Fruit fly (Drosophila melanogaster): ENCODE data around the gene Fit1.
A peak's percentile ranks its signal among the peaks of the same experiment; 100 is the strongest.

Gene Fit1

DNA sequence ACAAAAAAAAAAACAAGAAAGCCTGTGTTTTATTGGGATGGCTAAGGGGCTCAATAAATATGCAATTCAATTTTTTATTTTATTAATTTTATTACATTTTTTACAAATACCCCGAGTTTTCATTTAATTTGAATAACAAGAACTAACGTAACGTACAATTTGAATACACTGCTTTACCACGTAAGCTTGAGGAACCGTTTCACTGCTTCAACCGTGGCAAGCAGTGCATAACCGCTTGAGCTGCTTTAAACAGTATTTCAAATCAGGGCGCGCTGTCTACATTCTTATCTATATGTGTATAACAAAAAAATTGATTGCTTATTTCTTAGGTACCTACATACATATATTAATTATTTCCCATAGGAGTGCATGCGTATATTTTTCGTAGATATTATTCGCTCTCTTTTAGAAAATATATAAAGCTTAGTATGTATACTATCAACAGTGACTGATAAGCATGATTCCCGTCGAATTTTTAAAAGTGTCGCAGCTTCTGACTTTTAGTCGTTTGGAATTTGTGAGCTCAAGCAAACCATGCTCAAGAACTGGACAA, 10.6 kb upstream of the Fit1 start, which contains the start of gene CG14990 (continued):
- TF ChIP-seq CG17912 (GFP tag; optimal IDR thresholded peaks at IDR 0.05): peak; percentile 4
- peak; percentile 34; the same call in 1 of the 3 replicates for TF ChIP-seq CG6791 (GFP tag; IDR thresholded peaks at IDR 0.05; ENCODE audit: partially characterized antibody)
- TF ChIP-seq CG10209 (GFP tag; optimal IDR thresholded peaks at IDR 0.05): no peak
- TF ChIP-seq NFAT (GFP tag; IDR thresholded peaks at IDR 0.05): no peak
- no peak for TF ChIP-seq CG1233 (GFP tag; optimal IDR thresholded peaks at IDR 0.05)
- no peak for TF ChIP-seq CG17361 (GFP tag; IDR thresholded peaks at IDR 0.05)
- TF ChIP-seq CG8089 (GFP tag; optimal IDR thresholded peaks at IDR 0.05): no peak
- no peak for TF ChIP-seq rib (GFP tag; IDR thresholded peaks at IDR 0.05)
- TF ChIP-seq zfh2 (GFP tag; optimal IDR thresholded peaks at IDR 0.05): no peak
- TF ChIP-seq lov (optimal IDR thresholded peaks at IDR 0.05): no peak
- TF ChIP-seq lov (GFP tag; IDR thresholded peaks at IDR 0.05): no peak
- TF ChIP-seq CG11085 (GFP tag; IDR thresholded peaks at IDR 0.05): no peak
- TF ChIP-seq ro (GFP tag; IDR thresholded peaks at IDR 0.05): no peak
- TF ChIP-seq B-H1 (GFP tag; IDR thresholded peaks at IDR 0.05): no peak
- TF ChIP-seq h (optimal IDR thresholded peaks at IDR 0.05): no peak
- TF ChIP-seq bbx (GFP tag; IDR thresholded peaks at IDR 0.05; ENCODE audit: partially characterized antibody): 0 out of 2 replicates have a peak, but pooled peaks have one; percentile 31
- TF ChIP-seq lbe (GFP tag; optimal IDR thresholded peaks at IDR 0.05): no peak
- no peak for TF ChIP-seq CG7357 (GFP tag; IDR thresholded peaks at IDR 0.05)
- no peak for TF ChIP-seq CG18764 (GFP tag; optimal IDR thresholded peaks at IDR 0.05)
- no peak for TF ChIP-seq az2 (GFP tag; optimal IDR thresholded peaks at IDR 0.05)
- no peak for TF ChIP-seq CG31441 (GFP tag; IDR thresholded peaks at IDR 0.05)
- no peak for TF ChIP-seq bsh (GFP tag; optimal IDR thresholded peaks at IDR 0.05)
- TF ChIP-seq yki (optimal IDR thresholded peaks at IDR 0.05): no peak
- no peak for TF ChIP-seq CG30431 (GFP tag; optimal IDR thresholded peaks at IDR 0.05)
- TF ChIP-seq B-H2 (GFP tag; optimal IDR thresholded peaks at IDR 0.05): no peak
- TF ChIP-seq z (GFP tag; IDR thresholded peaks at IDR 0.05): no peak
- no peak for TF ChIP-seq CG10979 (tag; optimal IDR thresholded peaks at IDR 0.05)
- TF ChIP-seq CG14710 (tag; optimal IDR thresholded peaks at IDR 0.05): peak; percentile 2
- peak in 1 of 2 experiments; percentile 96 for TF ChIP-seq Eip74EF (GFP tag; optimal IDR thresholded peaks at IDR 0.05)
- no peak for TF ChIP-seq NfI (GFP tag; optimal IDR thresholded peaks at IDR 0.05)
- no peak for TF ChIP-seq CG11247 (GFP tag; IDR thresholded peaks at IDR 0.05)
- no peak for TF ChIP-seq CG34422 (GFP tag; IDR thresholded peaks at IDR 0.05)
- no peak for TF ChIP-seq gce (GFP tag; IDR thresholded peaks at IDR 0.05)
- no peak for TF ChIP-seq bcd (GFP tag; optimal IDR thresholded peaks at IDR 0.05)
- TF ChIP-seq ato (GFP tag; IDR thresholded peaks at IDR 0.05; ENCODE audit: partially characterized antibody): no peak
- no peak for TF ChIP-seq chif (GFP tag; optimal IDR thresholded peaks at IDR 0.05)
- no peak for TF ChIP-seq D19B (GFP tag; optimal IDR thresholded peaks at IDR 0.05)
- no peak for TF ChIP-seq Awh (GFP tag; IDR thresholded peaks at IDR 0.05)
- no peak for TF ChIP-seq Hand (GFP tag; optimal IDR thresholded peaks at IDR 0.05)
- TF ChIP-seq Hmr (GFP tag; optimal IDR thresholded peaks at IDR 0.05): no peak
- TF ChIP-seq CG18262 (tag; optimal IDR thresholded peaks at IDR 0.05): no peak
- TF ChIP-seq Spps (tag; optimal IDR thresholded peaks at IDR 0.05): no peak
- no peak for TF ChIP-seq CG10462 (GFP tag; optimal IDR thresholded peaks at IDR 0.05)
- no peak for TF ChIP-seq trem (tag; optimal IDR thresholded peaks at IDR 0.05)
- no peak for TF ChIP-seq CG2120 (GFP tag; optimal IDR thresholded peaks at IDR 0.05)
- TF ChIP-seq stc (GFP tag; IDR thresholded peaks at IDR 0.05): no peak
- no peak for TF ChIP-seq abd-A (tag; optimal IDR thresholded peaks at IDR 0.05)
- no peak for TF ChIP-seq sqz (GFP tag; optimal IDR thresholded peaks at IDR 0.05)
- TF ChIP-seq CG2678 (tag; optimal IDR thresholded peaks at IDR 0.05): no peak
- no peak for TF ChIP-seq CG33213 (GFP tag; optimal IDR thresholded peaks at IDR 0.05)
- no peak for TF ChIP-seq gem (tag; optimal IDR thresholded peaks at IDR 0.05)
- 0 out of 3 replicates have a peak, but pooled peaks have one; percentile 19 for TF ChIP-seq HLH4C (GFP tag; IDR thresholded peaks at IDR 0.05; ENCODE audit: partially characterized antibody)
